Fruit fly (Drosophila melanogaster) whole organism, pupa: Measurements from ENCODE around the gene CG18748.

Experiments used
- CG10348 ChIP-seq: fragments of 200-800 bp; sonication (Bioruptor generic); IDR thresholded peaks from 2 replicates; pipeline ENCODE4 v1.3.6; 2022; ENCODE audit warnings: missing biosample characterization, missing genetic modification characterization
- CG12605 ChIP-seq: fragments of 200-800 bp; sonication (Bioruptor generic); IDR thresholded peaks from 2 replicates; pipeline ENCODE4 v1.3.6; 2022; ENCODE audit warnings: missing biosample characterization, missing genetic modification characterization
- CG13204 ChIP-seq: fragments of 200-800 bp; sonication (Bioruptor generic); optimal IDR thresholded peaks from 2 replicates; lab custom pipeline; 2018; ENCODE audit warnings: missing biosample characterization, mild to moderate bottlenecking, missing genetic modification characterization, moderate library complexity
- CG32121 ChIP-seq: fragments of 200-800 bp; sonication (Bioruptor generic); IDR thresholded peaks from 2 replicates; pipeline ENCODE4 v1.3.6; 2022; ENCODE audit warnings: missing biosample characterization, missing genetic modification characterization
- CG34367 ChIP-seq: fragments of 200-800 bp; sonication (Bioruptor generic); optimal IDR thresholded peaks from 2 replicates; lab custom pipeline; 2018; ENCODE audit warnings: missing biosample characterization, mild to moderate bottlenecking, missing genetic modification characterization
- CG8159 ChIP-seq: fragments of 200-800 bp; sonication (Bioruptor generic); optimal IDR thresholded peaks from 3 replicates; lab custom pipeline; 2018; ENCODE audit warnings: missing biosample characterization, mild to moderate bottlenecking, missing genetic modification characterization, moderate library complexity
- Ets98B ChIP-seq: fragments of 200-800 bp; sonication (Bioruptor generic); IDR thresholded peaks from 2 replicates; pipeline ENCODE4 v1.3.6; 2022; ENCODE audit warnings: missing biosample characterization, missing genetic modification characterization
- Pif1B ChIP-seq: fragments of 200-800 bp; sonication (Bioruptor generic); optimal IDR thresholded peaks from 3 replicates; lab custom pipeline; 2016; ENCODE audit warnings: missing biosample characterization, missing genetic modification characterization
- Snoo ChIP-seq: fragments of 200-800 bp; sonication (Bioruptor generic); optimal IDR thresholded peaks from 3 replicates; lab custom pipeline; 2017; ENCODE audit warnings: missing biosample characterization, mild to moderate bottlenecking, missing genetic modification characterization, inconsistent platforms

DNA sequence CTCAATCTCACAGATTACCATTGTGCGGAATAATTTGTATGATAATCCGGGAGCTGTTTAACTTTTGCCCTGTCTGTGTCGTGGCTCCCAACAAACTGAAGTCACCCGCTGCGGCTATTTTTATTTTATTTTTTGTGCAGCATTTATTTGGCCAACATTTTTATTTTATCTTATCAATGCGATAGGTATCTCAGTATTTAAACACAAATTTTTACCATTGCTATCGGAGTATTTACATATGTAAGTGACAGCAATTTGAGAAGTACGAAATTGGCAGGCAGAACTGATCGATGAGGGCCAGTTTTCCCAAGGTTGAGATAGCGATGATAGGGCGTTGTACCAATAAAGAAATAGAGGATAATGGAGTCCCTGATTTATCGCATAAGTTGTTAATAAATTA lies 2.4 kb upstream of the CG18748 start, which contains the start of gene CG18746:
- TF ChIP-seq Pif1B (GFP tag; lab: Kevin White, UChicago) (no peak), Ets98B (no peak), CG32121 (GFP tag; lab: Robert Waterston, UW) (no peak), CG10348 (no peak), CG8159 (tag; lab: Kevin White, UChicago) (no peak), CG34367 (tag; lab: Kevin White, UChicago) (no peak), CG12605 (GFP tag; lab: Robert Waterston, UW) (no peak), Snoo (tag; lab: Kevin White, UChicago) (no peak), CG13204 (GFP tag; lab: Kevin White, UChicago) (no peak)
